Worm (Caenorhabditis elegans): ENCODE data around the gene dhhc-13.

The dhhc-13 gene

ce11 chrIV:5917026-5917425 is at the start of gene dhhc-13:
Gene dhhc-13, plus strand, starts transcription at chrIV:5917326.
- TF ChIP-seq K12H6.12 (tag; optimal IDR thresholded peaks at IDR 0.05), result no peak
- no peak for TF ChIP-seq ccch-3 (GFP tag; optimal IDR thresholded peaks at IDR 0.05)
- TF ChIP-seq unc-62 (GFP tag; optimal IDR thresholded peaks at IDR 0.05), result no peak
- no peak for TF ChIP-seq ama-1 (optimal IDR thresholded peaks at IDR 0.05)
- no peak for TF ChIP-seq ama-1 (GFP tag; optimal IDR thresholded peaks at IDR 0.05)
- no peak for TF ChIP-seq lag-1 (GFP tag; IDR thresholded peaks at IDR 0.05)
- no peak for TF ChIP-seq chd-7 (tag; optimal IDR thresholded peaks at IDR 0.05)
- no peak for TF ChIP-seq ceh-40 (GFP tag; IDR thresholded peaks at IDR 0.05)
- no peak for TF ChIP-seq ztf-28 (GFP tag; IDR thresholded peaks at IDR 0.05)
- TF ChIP-seq K11D2.4 (GFP tag; IDR thresholded peaks at IDR 0.05), result no peak
- TF ChIP-seq Y53G8AR.9 (GFP tag; conservative IDR thresholded peaks at IDR 0.05), result no peak
- TF ChIP-seq attf-5 (GFP tag; optimal IDR thresholded peaks at IDR 0.05), result no peak
- no peak for TF ChIP-seq F10E7.11 (tag; optimal IDR thresholded peaks at IDR 0.05)
- no peak for TF ChIP-seq cebp-2 (GFP tag; IDR thresholded peaks at IDR 0.05)
- TF ChIP-seq Y79H2A.3 (GFP tag; conservative IDR thresholded peaks at IDR 0.05), result no peak
- TF ChIP-seq tbx-9 (tag; optimal IDR thresholded peaks at IDR 0.05; ENCODE audit: borderline replicate concordance), result no peak

ce11 chrIV:5869354-5869753 is 47.8 kb upstream of the dhhc-13 start:
- no peak for TF ChIP-seq somi-1 (GFP tag; optimal IDR thresholded peaks at IDR 0.05)
- TF ChIP-seq mxl-1 (tag; optimal IDR thresholded peaks at IDR 0.05), result no peak
- TF ChIP-seq let-607 (tag; optimal IDR thresholded peaks at IDR 0.05), result no peak
- no peak for TF ChIP-seq repo-1 (tag; optimal IDR thresholded peaks at IDR 0.05)
- TF ChIP-seq hmg-1.2 (GFP tag; IDR thresholded peaks at IDR 0.05), result no peak
- no peak for TF ChIP-seq rec-8 (tag; optimal IDR thresholded peaks at IDR 0.05)
- TF ChIP-seq D2030.7 (GFP tag; IDR thresholded peaks at IDR 0.05), result no peak
- TF ChIP-seq dox-1 (GFP tag; IDR thresholded peaks at IDR 0.05), result no peak
- no peak for TF ChIP-seq madf-6 (GFP tag; IDR thresholded peaks at IDR 0.05)

ce11 chrIV:5870072-5870471 is 47.1 kb upstream of the dhhc-13 start, which contains the start of gene srv-17:
Gene srv-17, minus strand, starts transcription at chrIV:5870172.
- TF ChIP-seq F57A8.1 (GFP tag; optimal IDR thresholded peaks at IDR 0.05), result no peak
- TF ChIP-seq mes-4 (tag; optimal IDR thresholded peaks at IDR 0.05), result no peak
- TF ChIP-seq egrh-3 (GFP tag; IDR thresholded peaks at IDR 0.05), result no peak
- TF ChIP-seq xnd-1 (tag; optimal IDR thresholded peaks at IDR 0.05), result no peak
- TF ChIP-seq pbrm-1 (GFP tag; IDR thresholded peaks at IDR 0.05), result no peak
- TF ChIP-seq hlh-12 (tag; optimal IDR thresholded peaks at IDR 0.05), result no peak
- TF ChIP-seq F52B5.7 (tag; optimal IDR thresholded peaks at IDR 0.05), result no peak

ce11 chrIV:5873825-5874224 is 43.3 kb upstream of the dhhc-13 start, which contains the start of gene srv-19:
Gene srv-19, minus strand, starts transcription at chrIV:5873925.
- TF ChIP-seq ceh-40 (GFP tag; IDR thresholded peaks at IDR 0.05) (no peak), tbp1 (GFP tag; optimal IDR thresholded peaks at IDR 0.05) (no peak), ccch-3 (GFP tag; optimal IDR thresholded peaks at IDR 0.05) (no peak), snpc-3.4 (tag; optimal IDR thresholded peaks at IDR 0.05) (no peak), hlh-12 (tag; optimal IDR thresholded peaks at IDR 0.05) (no peak), dpl-1 (GFP tag; optimal IDR thresholded peaks at IDR 0.05) (no peak), snpc-4 (GFP tag; optimal IDR thresholded peaks at IDR 0.05) (no peak), snpc-4 (tag; optimal IDR thresholded peaks at IDR 0.05) (no peak), egl-18 (GFP tag; IDR thresholded peaks at IDR 0.05) (no peak), mxl-1 (tag; optimal IDR thresholded peaks at IDR 0.05) (no peak), unc-62 (GFP tag; optimal IDR thresholded peaks at IDR 0.05) (no peak), F39B2.1 (GFP tag; IDR thresholded peaks at IDR 0.05) (no peak), die-1 (tag; optimal IDR thresholded peaks at IDR 0.05) (no peak)
